Fruit fly (Drosophila melanogaster): ENCODE data around the gene Pura.

DNA sequence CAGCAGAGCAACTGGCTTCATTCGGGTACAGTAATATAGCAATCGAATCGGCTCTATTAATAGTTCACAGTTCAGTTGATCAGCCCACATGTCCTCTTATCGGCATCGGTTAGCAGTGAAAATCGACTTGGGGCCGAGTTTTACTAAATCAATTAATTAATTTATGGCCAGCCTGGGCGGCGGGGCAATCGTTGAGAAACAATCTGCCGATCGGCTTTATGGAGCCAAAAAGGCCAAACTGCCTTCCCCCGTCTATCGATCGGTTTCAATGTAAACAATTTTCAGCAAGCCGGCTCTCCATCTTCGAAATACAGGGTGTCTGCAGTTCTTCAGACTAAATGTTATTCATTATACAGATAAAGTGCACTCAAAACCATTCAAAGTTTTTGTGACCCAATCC lies 40.7 kb downstream of the Pura start:
- no peak for TF ChIP-seq Rel (GFP tag; optimal IDR thresholded peaks at IDR 0.05)
- TF ChIP-seq Rel (tag; optimal IDR thresholded peaks at IDR 0.05), result no peak
- no peak for TF ChIP-seq Myc (optimal IDR thresholded peaks at IDR 0.05)
- no peak for TF ChIP-seq fru (GFP tag; optimal IDR thresholded peaks at IDR 0.05)
- TF ChIP-seq psq (GFP tag; optimal IDR thresholded peaks at IDR 0.05), result no peak
- TF ChIP-seq dsf (GFP tag; optimal IDR thresholded peaks at IDR 0.05; ENCODE audit: borderline replicate concordance), result no peak
- no peak for TF ChIP-seq usp (GFP tag; optimal IDR thresholded peaks at IDR 0.05)
- no peak for TF ChIP-seq Hnf4 (GFP tag; optimal IDR thresholded peaks at IDR 0.05)
- TF ChIP-seq OdsH (GFP tag; optimal IDR thresholded peaks at IDR 0.05), result no peak
- TF ChIP-seq dmrt93B (GFP tag; optimal IDR thresholded peaks at IDR 0.05), result no peak
- TF ChIP-seq dl (GFP tag; optimal IDR thresholded peaks at IDR 0.05; ENCODE audit: insufficient read depth in 1 of 2, partially characterized antibody in 2 of 2), result no peak
- no peak for TF ChIP-seq CrebA (GFP tag; optimal IDR thresholded peaks at IDR 0.05; ENCODE audit: borderline replicate concordance)
- no peak for TF ChIP-seq Dfd (GFP tag; optimal IDR thresholded peaks at IDR 0.05)
- TF ChIP-seq tai (GFP tag; optimal IDR thresholded peaks at IDR 0.05), result no peak

Data from whole organism, wandering third instar larva.